Worm (Caenorhabditis elegans): ENCODE results near the gene R04B5.1.
"Not testable (repeated sequence)": the region's sequence is repeated elsewhere in the genome, so short reads cannot be mapped to it uniquely, and the experiment has no call there.

DNA sequence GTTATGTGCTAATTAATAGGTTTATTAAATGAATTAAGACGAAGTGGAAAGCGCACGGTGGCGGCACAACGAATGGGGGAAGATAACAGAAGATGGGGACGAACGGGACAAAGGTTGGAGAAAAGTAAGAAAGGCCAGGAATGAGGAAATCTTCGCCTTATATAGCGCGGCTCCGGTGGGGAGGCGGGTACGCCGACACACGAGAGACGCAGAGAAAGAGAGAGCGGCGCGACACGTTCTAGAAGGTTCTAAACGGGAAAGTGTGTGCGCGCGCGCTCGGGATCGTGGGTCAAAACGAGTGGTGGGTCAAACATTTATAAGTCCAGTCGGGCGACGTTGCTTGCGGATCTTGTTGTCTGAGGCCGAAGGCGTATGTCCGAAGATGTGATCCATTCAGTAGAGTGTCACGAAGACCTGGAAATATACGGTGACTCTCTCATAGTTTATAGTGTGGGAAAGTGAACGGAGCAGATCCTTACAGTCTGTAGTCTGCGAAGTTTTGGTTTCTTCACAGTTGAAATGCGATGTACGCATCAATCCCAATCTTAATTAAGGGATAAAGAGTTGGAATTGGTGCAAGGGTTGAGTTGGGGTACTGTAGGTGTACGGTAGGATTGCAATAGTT lies 28.8 kb downstream of the R04B5.1 start:
- not testable (repeated sequence) for TF ChIP-seq sea-1 (GFP tag; conservative IDR thresholded peaks at IDR 0.05); B0310.2 (tag; optimal IDR thresholded peaks at IDR 0.05); ets-7 (tag; optimal IDR thresholded peaks at IDR 0.05); ama-1 (optimal IDR thresholded peaks at IDR 0.05); hnd-1 (tag; optimal IDR thresholded peaks at IDR 0.05); tbx-37 (GFP tag; conservative IDR thresholded peaks at IDR 0.05); ceh-13 (GFP tag; optimal IDR thresholded peaks at IDR 0.05); flt-1 (GFP tag; IDR thresholded peaks at IDR 0.05); hmg-4 (GFP tag; optimal IDR thresholded peaks at IDR 0.05); ceh-36 (tag; optimal IDR thresholded peaks at IDR 0.05)
- TF ChIP-seq scrt-1 (GFP tag; IDR thresholded peaks at IDR 0.05) (0 out of 2 replicates have a peak, but pooled peaks have one; percentile 29), pes-1 (GFP tag; IDR thresholded peaks at IDR 0.05) (0 out of 2 replicates have a peak, but pooled peaks have one; percentile 60), tbx-11 (GFP tag; IDR thresholded peaks at IDR 0.05) (0 out of 2 replicates have a peak, but pooled peaks have one; percentile 12)
